Worm (Caenorhabditis elegans) whole organism, mixed stage, embryonic: Measurements from ENCODE around the gene pck-1.

Experiments used
- blmp-1 ChIP-seq: fragments of 150-350 bp; optimal IDR thresholded peaks from 2 replicates; lab custom pipeline; 2014; ENCODE audit warnings: missing biosample characterization, missing genetic modification characterization
- ceh-39 ChIP-seq: fragments of 150-350 bp; optimal IDR thresholded peaks from 2 replicates; lab custom pipeline; 2014; ENCODE audit warnings: missing biosample characterization, missing genetic modification characterization
- drap-1 ChIP-seq: fragments of 200-800 bp; sonication (Bioruptor generic); optimal IDR thresholded peaks from 3 replicates; lab custom pipeline; 2018; ENCODE audit warnings: mild to moderate bottlenecking, missing genetic modification characterization, missing compliant biosample characterization
- elt-1 ChIP-seq: sonication (generic microtip); optimal IDR thresholded peaks from 2 replicates; lab custom pipeline; 2017; ENCODE audit warnings: missing genetic modification characterization, mild to moderate bottlenecking, missing compliant biosample characterization, antibody characterized with exemption, moderate library complexity, borderline replicate concordance; ENCODE audit not compliant: insufficient read depth
- mab-5 ChIP-seq: fragments of 150-350 bp; optimal IDR thresholded peaks from 2 replicates; lab custom pipeline; 2014; ENCODE audit warnings: missing biosample characterization, missing genetic modification characterization
- mep-1 ChIP-seq: fragments of 150-350 bp; optimal IDR thresholded peaks from 2 replicates; lab custom pipeline; 2017; ENCODE audit warnings: missing biosample characterization, missing genetic modification reagents, missing genetic modification characterization, inconsistent platforms
- nhr-12 ChIP-seq: fragments of 150-350 bp; optimal IDR thresholded peaks from 2 replicates; lab custom pipeline; 2014; ENCODE audit warnings: missing biosample characterization, missing genetic modification characterization
- nhr-2 ChIP-seq: fragments of 150-350 bp; optimal IDR thresholded peaks from 2 replicates; lab custom pipeline; 2014; ENCODE audit warnings: missing biosample characterization, missing genetic modification characterization
- nhr-76 ChIP-seq: sonication (generic microtip); optimal IDR thresholded peaks from 2 replicates; lab custom pipeline; 2017; ENCODE audit warnings: missing biosample characterization, missing genetic modification characterization
- pha-4 ChIP-seq: fragments of 150-350 bp; optimal IDR thresholded peaks from 2 replicates; lab custom pipeline; 2018; ENCODE audit warnings: missing biosample characterization, missing genetic modification reagents, missing genetic modification characterization
- snpc-4 ChIP-seq: fragments of 150-350 bp; optimal IDR thresholded peaks from 2 replicates; lab custom pipeline; 2014; ENCODE audit warnings: missing biosample characterization, missing genetic modification characterization
- unc-62 ChIP-seq: fragments of 150-350 bp; optimal IDR thresholded peaks from 2 replicates; lab custom pipeline; 2014; ENCODE audit warnings: missing biosample characterization, missing genetic modification reagents, missing genetic modification characterization

DNA sequence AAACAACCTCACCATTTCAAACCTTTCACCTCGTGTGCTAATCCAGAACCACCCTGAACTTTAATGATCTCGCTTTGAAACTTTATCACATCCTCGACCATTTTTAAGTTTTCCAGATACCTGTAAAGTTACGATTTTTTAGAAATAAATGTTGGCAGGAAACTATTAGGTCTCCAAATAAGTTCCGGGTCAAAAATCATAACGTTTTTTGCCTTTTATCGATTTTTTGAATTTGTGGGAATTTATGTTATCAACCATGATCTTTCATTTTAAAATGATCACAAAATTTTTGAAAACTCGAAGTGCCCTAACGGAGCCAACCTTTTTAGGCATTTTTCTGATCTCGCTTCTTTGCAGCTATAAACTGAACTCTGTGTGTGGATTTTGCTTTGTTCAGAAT is 5.0 kb downstream of the pck-1 start, which contains the start of gene btb-5:
- TF ChIP-seq nhr-12 (tag; lab: Kevin White, UChicago) (no peak), nhr-76 (tag; lab: Kevin White, UChicago) (no peak), pha-4 (tag; lab: Kevin White, UChicago) (no peak), unc-62 (GFP tag; lab: Kevin White, UChicago) (no peak), snpc-4 (tag; lab: Kevin White, UChicago) (no peak), elt-1 (tag; lab: Kevin White, UChicago) (no peak), blmp-1 (tag; lab: Kevin White, UChicago) (no peak), mep-1 (tag; lab: Kevin White, UChicago) (no peak), ceh-39 (tag; lab: Kevin White, UChicago) (no peak), mab-5 (tag; lab: Kevin White, UChicago) (no peak), drap-1 (GFP tag; lab: Kevin White, UChicago) (no peak), nhr-2 (no peak)
